Fruit fly (Drosophila melanogaster) whole organism, embryonic: ENCODE measurements around the gene Trpgamma.
A peak's percentile ranks its signal among the peaks of the same experiment; 100 is the strongest.

Source experiments
- Adf1 ChIP-seq: fragments of 200-800 bp; sonication (Bioruptor generic); IDR thresholded peaks from 2 replicates; pipeline ENCODE4 v1.3.6; 2022; ENCODE audit warnings: missing biosample characterization, missing genetic modification characterization
- Atf-2 ChIP-seq: fragments of 200-800 bp; sonication (Bioruptor generic); optimal IDR thresholded peaks from 2 replicates; lab custom pipeline; 2016; ENCODE audit warnings: missing biosample characterization, missing genetic modification characterization
- Bteb2 ChIP-seq: fragments of 200-800 bp; sonication (Bioruptor generic); optimal IDR thresholded peaks from 2 replicates; lab custom pipeline; 2016; ENCODE audit warnings: missing biosample characterization, missing genetic modification characterization
- CG10366 ChIP-seq: fragments of 200-800 bp; sonication (Bioruptor generic); IDR thresholded peaks from 2 replicates; pipeline ENCODE4 v1.3.6; 2022; ENCODE audit warnings: missing biosample characterization, missing genetic modification characterization
- CG10462 ChIP-seq: fragments of 200-800 bp; sonication (Bioruptor generic); optimal IDR thresholded peaks from 2 replicates; lab custom pipeline; 2016; ENCODE audit warnings: missing biosample characterization, missing genetic modification characterization
- CG11504 ChIP-seq: fragments of 200-800 bp; sonication (Bioruptor generic); optimal IDR thresholded peaks from 3 replicates; lab custom pipeline; 2019; ENCODE audit warnings: missing biosample characterization, mild to moderate bottlenecking, missing genetic modification characterization, moderate library complexity
- CG11695 ChIP-seq: fragments of 200-800 bp; sonication (Bioruptor generic); IDR thresholded peaks from 3 replicates; pipeline ENCODE4 v1.3.6; 2022; ENCODE audit warnings: missing biosample characterization, missing genetic modification characterization
- CG11723 ChIP-seq: fragments of 200-800 bp; sonication (Bioruptor generic); optimal IDR thresholded peaks from 2 replicates; lab custom pipeline; 2017; ENCODE audit warnings: missing biosample characterization, mild to moderate bottlenecking, missing genetic modification characterization
- CG14667 ChIP-seq: fragments of 200-800 bp; sonication (Bioruptor generic); IDR thresholded peaks from 2 replicates; pipeline ENCODE4 v1.3.6; 2022; ENCODE audit warnings: missing biosample characterization, missing genetic modification characterization
- CG14965 ChIP-seq: fragments of 200-800 bp; sonication (Bioruptor generic); optimal IDR thresholded peaks from 2 replicates; lab custom pipeline; 2016; ENCODE audit warnings: missing biosample characterization, missing genetic modification characterization, borderline replicate concordance
- CG15011 ChIP-seq: fragments of 200-800 bp; sonication (Bioruptor generic); optimal IDR thresholded peaks from 3 replicates; lab custom pipeline; 2018; ENCODE audit warnings: missing biosample characterization, mild to moderate bottlenecking, missing genetic modification characterization
- CG1529 ChIP-seq: fragments of 200-800 bp; sonication (Bioruptor generic); optimal IDR thresholded peaks from 3 replicates; lab custom pipeline; 2018; ENCODE audit warnings: missing biosample characterization, missing genetic modification characterization
- CG2116 ChIP-seq: fragments of 200-800 bp; sonication (Bioruptor generic); optimal IDR thresholded peaks from 3 replicates; lab custom pipeline; 2018; ENCODE audit warnings: missing biosample characterization, mild to moderate bottlenecking, missing genetic modification characterization
- CG2678 ChIP-seq: fragments of 200-800 bp; sonication (Bioruptor generic); optimal IDR thresholded peaks from 3 replicates; lab custom pipeline; 2019; ENCODE audit warnings: missing biosample characterization, mild to moderate bottlenecking, missing genetic modification characterization, moderate library complexity
- CG30403 ChIP-seq: fragments of 200-800 bp; sonication (Bioruptor generic); optimal IDR thresholded peaks from 3 replicates; lab custom pipeline; 2016; ENCODE audit warnings: missing biosample characterization, missing genetic modification characterization
- CG31441 ChIP-seq: fragments of 200-800 bp; sonication (Bioruptor generic); IDR thresholded peaks from 2 replicates; pipeline ENCODE4 v1.3.6; 2022; ENCODE audit warnings: missing biosample characterization, missing genetic modification characterization
- CG32772 ChIP-seq: fragments of 200-800 bp; sonication (Bioruptor generic); IDR thresholded peaks from 2 replicates; pipeline ENCODE4 v1.3.6; 2022; ENCODE audit warnings: missing biosample characterization, missing genetic modification characterization
- CG34376 ChIP-seq: fragments of 200-800 bp; sonication (Bioruptor generic); optimal IDR thresholded peaks from 2 replicates; lab custom pipeline; 2018; ENCODE audit warnings: missing biosample characterization, mild to moderate bottlenecking, missing genetic modification characterization
- CG4328 ChIP-seq: fragments of 200-800 bp; sonication (Bioruptor generic); optimal IDR thresholded peaks from 3 replicates; lab custom pipeline; 2017; ENCODE audit warnings: missing biosample characterization, missing genetic modification reagents, missing genetic modification characterization
- CG4360 ChIP-seq: fragments of 200-800 bp; sonication (Bioruptor generic); IDR thresholded peaks from 2 replicates; pipeline ENCODE4 v1.3.6; 2022; ENCODE audit warnings: missing biosample characterization, missing genetic modification characterization
- CG43689 ChIP-seq: fragments of 200-800 bp; sonication (Bioruptor generic); IDR thresholded peaks from 2 replicates; pipeline ENCODE4 v1.3.6; 2022; ENCODE audit warnings: missing biosample characterization, missing genetic modification characterization
- CG7963 ChIP-seq: fragments of 200-800 bp; sonication (Bioruptor generic); IDR thresholded peaks from 3 replicates; pipeline ENCODE4 v1.3.6; 2022; ENCODE audit warnings: missing biosample characterization, missing genetic modification characterization; ENCODE audit not compliant: partially characterized antibody
- Dll ChIP-seq: fragments of 200-800 bp; sonication (Bioruptor generic); IDR thresholded peaks from 4 replicates; pipeline ENCODE4 v1.3.6; 2022; ENCODE audit warnings: missing biosample characterization, missing genetic modification characterization; ENCODE audit not compliant: partially characterized antibody
- E2f2 ChIP-seq: fragments of 200-800 bp; sonication (Bioruptor generic); IDR thresholded peaks from 2 replicates; pipeline ENCODE4 v1.3.6; 2022; ENCODE audit warnings: missing biosample characterization, missing genetic modification characterization
- Ets97D ChIP-seq: fragments of 200-800 bp; sonication (Bioruptor generic); optimal IDR thresholded peaks from 3 replicates; lab custom pipeline; 2016; ENCODE audit warnings: missing biosample characterization, missing genetic modification characterization
- H15 ChIP-seq: fragments of 200-800 bp; sonication (Bioruptor generic); IDR thresholded peaks from 3 replicates; pipeline ENCODE4 v1.3.6; 2022; ENCODE audit warnings: missing biosample characterization, missing genetic modification characterization
- Hand ChIP-seq: fragments of 200-800 bp; sonication (Bioruptor generic); optimal IDR thresholded peaks from 2 replicates; lab custom pipeline; 2017; ENCODE audit warnings: mild to moderate bottlenecking, missing biosample characterization, missing genetic modification reagents, missing genetic modification characterization
- NFAT ChIP-seq: fragments of 200-800 bp; sonication (Bioruptor generic); IDR thresholded peaks from 2 replicates; pipeline ENCODE4 v1.3.6; 2022; ENCODE audit warnings: missing biosample characterization, missing genetic modification characterization
- Neu2 ChIP-seq: fragments of 200-800 bp; sonication (Bioruptor generic); optimal IDR thresholded peaks from 3 replicates; lab custom pipeline; 2016; ENCODE audit warnings: missing biosample characterization, missing genetic modification characterization, borderline replicate concordance
- Optix ChIP-seq: fragments of 200-800 bp; sonication (Bioruptor generic); IDR thresholded peaks from 3 replicates; pipeline ENCODE4 v1.3.6; 2022; ENCODE audit warnings: missing biosample characterization, missing genetic modification characterization
- Ptx1 ChIP-seq: fragments of 200-800 bp; sonication (Bioruptor generic); IDR thresholded peaks from 2 replicates; pipeline ENCODE4 v1.3.6; 2022; ENCODE audit warnings: missing biosample characterization, missing genetic modification characterization
- Ssrp ChIP-seq: fragments of 200-800 bp; sonication (Bioruptor generic); optimal IDR thresholded peaks from 2 replicates; lab custom pipeline; 2018; ENCODE audit warnings: missing biosample characterization, mild to moderate bottlenecking, missing genetic modification characterization, moderate library complexity
- YL-1 ChIP-seq: fragments of 200-800 bp; sonication (Bioruptor generic); optimal IDR thresholded peaks from 3 replicates; lab custom pipeline; 2017; ENCODE audit warnings: missing biosample characterization, mild to moderate bottlenecking, missing genetic modification characterization
- bab2 ChIP-seq: fragments of 200-800 bp; sonication (Bioruptor generic); optimal IDR thresholded peaks from 2 replicates; lab custom pipeline; 2016; ENCODE audit warnings: missing biosample characterization, missing genetic modification characterization
- cad ChIP-seq: fragments of >200 bp; optimal IDR thresholded peaks from 2 replicates; lab custom pipeline; 2017; ENCODE audit warnings: missing biosample characterization, missing genetic modification characterization
- crp ChIP-seq, 2 experiments: fragments of 200-800 bp; sonication (Bioruptor generic); optimal IDR thresholded peaks; 2 replicates in 1 of 2; 3 replicates in 1 of 2; lab custom pipeline; 2017; ENCODE audit warnings: missing biosample characterization in 2 of 2, missing genetic modification characterization in 2 of 2, mild to moderate bottlenecking in 1 of 2, moderate library complexity in 1 of 2
- fd96Cb ChIP-seq: fragments of 200-800 bp; sonication (Bioruptor generic); optimal IDR thresholded peaks from 2 replicates; lab custom pipeline; 2018; ENCODE audit warnings: missing biosample characterization, mild to moderate bottlenecking, missing genetic modification characterization, moderate library complexity
- gsb-n ChIP-seq: fragments of 200-800 bp; sonication (Bioruptor generic); optimal IDR thresholded peaks from 3 replicates; lab custom pipeline; 2018; ENCODE audit warnings: missing biosample characterization, mild to moderate bottlenecking, missing genetic modification characterization
- kah ChIP-seq: fragments of 200-800 bp; sonication (Bioruptor generic); optimal IDR thresholded peaks from 2 replicates; lab custom pipeline; 2018; ENCODE audit warnings: missing biosample characterization, mild to moderate bottlenecking, missing genetic modification characterization
- klu ChIP-seq: fragments of 200-800 bp; sonication (Bioruptor generic); IDR thresholded peaks from 2 replicates; pipeline ENCODE4 v1.3.6; 2022; ENCODE audit warnings: missing biosample characterization, missing genetic modification characterization
- org-1 ChIP-seq: fragments of 200-800 bp; sonication (Bioruptor generic); optimal IDR thresholded peaks from 2 replicates; lab custom pipeline; 2017; ENCODE audit warnings: missing biosample characterization, missing genetic modification characterization
- pan ChIP-seq, 4 experiments: fragments of >200 bp in 3 of 4; fragments of 200-800 bp in 1 of 4; sonication (Bioruptor generic) in 1 of 4; optimal IDR thresholded peaks in 3 of 4; IDR thresholded peaks in 1 of 4; 2 replicates each; pipeline versions ENCODE4 v1.3.6 to Lab custom; 2017 to 2022; ENCODE audit warnings: missing biosample characterization in 2 of 4, missing genetic modification characterization in 2 of 4, mixed read lengths in 1 of 4
- pita ChIP-seq: fragments of 200-800 bp; sonication (Bioruptor generic); optimal IDR thresholded peaks from 2 replicates; lab custom pipeline; 2017; ENCODE audit warnings: missing biosample characterization, mild to moderate bottlenecking, missing genetic modification characterization
- psq ChIP-seq: fragments of 200-800 bp; sonication (Bioruptor generic); optimal IDR thresholded peaks from 2 replicates; lab custom pipeline; 2017; ENCODE audit warnings: missing biosample characterization, missing genetic modification characterization
- ro ChIP-seq: fragments of 200-800 bp; sonication (Bioruptor generic); IDR thresholded peaks from 2 replicates; pipeline ENCODE4 v1.3.6; 2022; ENCODE audit warnings: missing biosample characterization, missing genetic modification characterization
- row ChIP-seq: fragments of 200-800 bp; sonication (Bioruptor generic); IDR thresholded peaks from 3 replicates; pipeline ENCODE4 v1.3.6; 2022; ENCODE audit warnings: missing biosample characterization, missing genetic modification characterization
- salm ChIP-seq: fragments of 200-800 bp; sonication (Bioruptor generic); optimal IDR thresholded peaks from 2 replicates; lab custom pipeline; 2018; ENCODE audit warnings: missing biosample characterization, mild to moderate bottlenecking, missing genetic modification characterization
- shn ChIP-seq: fragments of 200-800 bp; sonication (Bioruptor generic); optimal IDR thresholded peaks from 3 replicates; lab custom pipeline; 2016; ENCODE audit warnings: missing biosample characterization, missing genetic modification characterization
- tap ChIP-seq: fragments of 200-800 bp; optimal IDR thresholded peaks from 3 replicates; lab custom pipeline; 2019; ENCODE audit warnings: missing biosample characterization, mild to moderate bottlenecking, missing genetic modification characterization, moderate library complexity
- trem ChIP-seq: fragments of 200-800 bp; optimal IDR thresholded peaks from 3 replicates; lab custom pipeline; 2019; ENCODE audit warnings: missing biosample characterization, mild to moderate bottlenecking, missing genetic modification characterization, moderate library complexity
- trh ChIP-seq: fragments of 200-800 bp; sonication (Bioruptor generic); optimal IDR thresholded peaks from 2 replicates; lab custom pipeline; 2016; ENCODE audit warnings: missing biosample characterization, missing genetic modification characterization

Gene Trpgamma

DNA sequence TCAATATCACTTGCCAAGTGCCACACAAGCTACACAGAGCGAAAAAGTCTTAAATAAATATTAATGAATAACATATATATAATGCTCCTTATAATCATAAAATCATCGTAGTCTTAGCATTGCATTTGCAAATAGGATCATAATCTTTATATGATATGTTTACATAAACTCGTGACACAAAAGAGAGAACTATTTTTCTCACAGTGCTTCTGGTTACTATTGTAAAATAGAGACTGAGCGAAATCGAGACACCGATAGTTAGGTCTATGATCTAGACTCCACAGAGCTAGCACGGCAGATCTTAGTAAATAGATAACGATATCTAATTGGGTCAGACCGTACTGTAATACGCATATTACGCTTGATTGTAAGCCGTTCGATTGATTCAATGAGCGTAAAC, 33.2 kb upstream of the Trpgamma start (continued):
- TF ChIP-seq CG30403 (GFP tag; lab: Kevin White, UChicago) (peak; percentile 79), CG31441 (GFP tag; lab: Robert Waterston, UW) (no peak), gsb-n (peak; percentile 62), Hand (GFP tag; lab: Kevin White, UChicago) (no peak), CG34376 (GFP tag; lab: Kevin White, UChicago) (no peak), trh (GFP tag; lab: Kevin White, UChicago) (peak; percentile 9), H15 (GFP tag; lab: Robert Waterston, UW) (no peak), CG32772 (no peak), Dll (GFP tag; lab: Robert Waterston, UW) (no peak), ro (no peak), E2f2 (GFP tag; lab: Robert Waterston, UW) (peak; percentile 58; the same call in 1 of the 2 replicates), Optix (GFP tag; lab: Robert Waterston, UW) (peak; percentile 22; the same call in 1 of the 3 replicates), kah (no peak), CG11723 (GFP tag; lab: Kevin White, UChicago) (peak; percentile 49), NFAT (GFP tag; lab: Robert Waterston, UW) (no peak), Ptx1 (GFP tag; lab: Robert Waterston, UW) (peak; percentile 89), CG11695 (GFP tag; lab: Robert Waterston, UW) (peak; percentile 53; the same call in 2 of the 3 replicates), CG14667 (GFP tag; lab: Robert Waterston, UW) (no peak), shn (GFP tag; lab: Kevin White, UChicago) (no peak), tap (tag; lab: Kevin White, UChicago) (no peak), Ets97D (GFP tag; lab: Kevin White, UChicago) (no peak), CG14965 (GFP tag; lab: Kevin White, UChicago) (no peak), CG4360 (GFP tag; lab: Robert Waterston, UW) (no peak), Neu2 (GFP tag; lab: Kevin White, UChicago) (no peak), pan (optimal IDR thresholded peaks at IDR 0.05; lab: Kevin White, UChicago) (no peak), pan (GFP tag; optimal IDR thresholded peaks at IDR 0.05 in 1 of 2, IDR thresholded peaks at IDR 0.05 in 1 of 2) (no peak), row (GFP tag; lab: Robert Waterston, UW) (peak; percentile 91), CG2116 (GFP tag; lab: Kevin White, UChicago) (no peak), CG43689 (GFP tag; lab: Robert Waterston, UW) (peak; percentile 67; the same call in 1 of the 2 replicates), fd96Cb (tag; lab: Kevin White, UChicago) (peak; percentile 51), klu (GFP tag; lab: Robert Waterston, UW) (no peak), Ssrp (peak; percentile 72), org-1 (GFP tag; lab: Kevin White, UChicago) (peak; percentile 67), crp (GFP tag; optimal IDR thresholded peaks at IDR 0.05; lab: Kevin White, UChicago) (no peak), psq (peak; percentile 11), CG15011 (no peak), pita (GFP tag; lab: Kevin White, UChicago) (no peak), bab2 (GFP tag; lab: Kevin White, UChicago) (peak; percentile 41), YL-1 (GFP tag; lab: Kevin White, UChicago) (no peak), CG10366 (GFP tag; lab: Robert Waterston, UW) (peak; percentile 83), Bteb2 (GFP tag; lab: Kevin White, UChicago) (peak; percentile 27), Atf-2 (GFP tag; lab: Kevin White, UChicago) (no peak), CG7963 (GFP tag; lab: Robert Waterston, UW) (no peak), Adf1 (GFP tag; lab: Robert Waterston, UW) (peak; percentile 42; the same call in 1 of the 2 replicates), CG2678 (tag; lab: Kevin White, UChicago) (no peak), CG4328 (no peak), cad (no peak), CG1529 (GFP tag; lab: Kevin White, UChicago) (peak; percentile 49), CG11504 (tag; lab: Kevin White, UChicago) (peak; percentile 91), CG10462 (peak; percentile 4), trem (tag; lab: Kevin White, UChicago) (no peak), salm (tag; lab: Kevin White, UChicago) (peak; percentile 32)
